Worm (Caenorhabditis elegans): ENCODE measurements around the gene F42C5.4.

DNA sequence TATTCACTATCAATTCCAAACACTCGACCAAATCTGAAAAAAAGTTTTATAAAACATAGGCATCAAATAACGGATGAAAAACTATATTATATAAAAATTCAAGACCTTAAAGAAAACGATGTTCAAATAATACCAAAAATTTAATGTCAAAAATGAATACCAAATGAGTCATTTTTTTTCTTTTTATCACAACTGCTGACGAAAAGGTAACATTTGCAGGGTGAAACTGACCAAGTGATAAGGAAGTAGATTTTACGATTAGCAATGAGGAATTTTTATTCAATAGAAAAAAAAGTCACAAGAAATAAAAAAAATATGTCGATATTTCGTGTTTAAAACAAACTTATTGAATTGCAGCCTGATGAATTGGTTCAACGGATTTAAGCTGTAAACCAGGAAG lies 6.1 kb downstream of the F42C5.4 start, which contains the start of gene C06E4.8:
- TF ChIP-seq ztf-29 (GFP tag; IDR thresholded peaks at IDR 0.05) (no peak), cog-1 (tag; optimal IDR thresholded peaks at IDR 0.05) (no peak), flt-1 (GFP tag; IDR thresholded peaks at IDR 0.05) (no peak), T22C8.4 (GFP tag; IDR thresholded peaks at IDR 0.05) (no peak), klf-2 (GFP tag; conservative IDR thresholded peaks at IDR 0.05) (no peak), med-1 (GFP tag; optimal IDR thresholded peaks at IDR 0.05; ENCODE audit: insufficient read depth) (no peak), ztf-23 (GFP tag; IDR thresholded peaks at IDR 0.05) (no peak), ref-1 (GFP tag; conservative IDR thresholded peaks at IDR 0.05) (no peak), tab-1 (GFP tag; IDR thresholded peaks at IDR 0.05) (no peak)

Measured in whole organism, midembryonic.